Fruit fly (Drosophila melanogaster): ENCODE measurements around the gene LIMK1.

The LIMK1 gene

DNA sequence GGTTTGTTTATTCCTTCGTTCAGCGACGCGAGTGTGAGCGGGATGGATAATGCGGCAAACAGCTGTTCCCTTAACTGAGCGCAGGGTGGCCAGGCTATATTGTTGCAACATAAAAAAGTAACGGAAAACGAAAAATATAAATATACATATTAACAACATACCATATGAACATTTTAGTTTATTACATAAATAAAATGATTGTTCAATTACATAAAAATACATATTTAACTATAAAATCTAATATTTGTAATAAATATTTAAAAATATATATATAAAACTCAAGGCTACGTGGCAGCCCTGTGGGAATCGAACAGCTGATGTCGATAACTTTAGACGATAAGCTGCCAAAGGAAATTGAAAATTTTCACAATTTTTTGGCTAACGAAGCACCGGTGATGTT lies 37.6 kb upstream of the LIMK1 start, which contains the start of the genes Aven and CG2540 (continued):
- peak; percentile 64 for TF ChIP-seq net (GFP tag; optimal IDR thresholded peaks at IDR 0.05)
- TF ChIP-seq Hr38 (GFP tag; optimal IDR thresholded peaks at IDR 0.05): no peak
- TF ChIP-seq Eip78C (GFP tag): peak; percentile 86
- TF ChIP-seq fd59A (GFP tag; optimal IDR thresholded peaks at IDR 0.05): peak; percentile 39
- TF ChIP-seq CG9139 (GFP tag; optimal IDR thresholded peaks at IDR 0.05): peak; percentile 61
- peak; percentile 54 for TF ChIP-seq CG7368 (GFP tag; optimal IDR thresholded peaks at IDR 0.05)
- peak; percentile 77 for TF ChIP-seq CG6276 (GFP tag; optimal IDR thresholded peaks at IDR 0.05)
- no peak for TF ChIP-seq fd85E (GFP tag; optimal IDR thresholded peaks at IDR 0.05)
- peak; percentile 56 for TF ChIP-seq fkh (GFP tag; optimal IDR thresholded peaks at IDR 0.05)
- peak; percentile 76 for TF ChIP-seq CG34406 (GFP tag; optimal IDR thresholded peaks at IDR 0.05)
- TF ChIP-seq Gug (GFP tag; IDR thresholded peaks at IDR 0.05): no peak
- TF ChIP-seq Ets21C (GFP tag; optimal IDR thresholded peaks at IDR 0.05): no peak
- TF ChIP-seq Sox102F (GFP tag; optimal IDR thresholded peaks at IDR 0.05): peak; percentile 63
- TF ChIP-seq CG10631 (GFP tag; optimal IDR thresholded peaks at IDR 0.05): peak; percentile 72
- peak; percentile 43 for TF ChIP-seq Sox14 (GFP tag; optimal IDR thresholded peaks at IDR 0.05)
- peak; percentile 49 for TF ChIP-seq Eip75B (GFP tag; optimal IDR thresholded peaks at IDR 0.05)
- peak; percentile 59 for TF ChIP-seq Met (GFP tag; optimal IDR thresholded peaks at IDR 0.05)
- peak; percentile 69 for TF ChIP-seq CG4318 (GFP tag; optimal IDR thresholded peaks at IDR 0.05)
- peak; percentile 27 for TF ChIP-seq CG1621 (tag; optimal IDR thresholded peaks at IDR 0.05)
- peak; percentile 52 for TF ChIP-seq Hr4 (GFP tag; optimal IDR thresholded peaks at IDR 0.05)
- TF ChIP-seq salr (GFP tag; optimal IDR thresholded peaks at IDR 0.05): peak in 1 of 2 experiments; percentile 52
- TF ChIP-seq CG11762 (GFP tag; optimal IDR thresholded peaks at IDR 0.05; ENCODE audit: insufficient read depth): peak; percentile 36
- peak; percentile 68 for TF ChIP-seq CG6792 (GFP tag; optimal IDR thresholded peaks at IDR 0.05)
- TF ChIP-seq CG16779 (tag; optimal IDR thresholded peaks at IDR 0.05): peak; percentile 61
- TF ChIP-seq CG6163 (GFP tag; IDR thresholded peaks at IDR 0.05): 0 out of 3 replicates have a peak, but pooled peaks have one; percentile 39
- peak; percentile 49 for TF ChIP-seq Lpt (GFP tag; optimal IDR thresholded peaks at IDR 0.05)
- peak; percentile 77 for TF ChIP-seq Ets96B (tag; optimal IDR thresholded peaks at IDR 0.05)
- TF ChIP-seq CG8319 (GFP tag; optimal IDR thresholded peaks at IDR 0.05): peak; percentile 50
- peak; percentile 76 for TF ChIP-seq CG8119 (GFP tag; IDR thresholded peaks at IDR 0.05)

DNA sequence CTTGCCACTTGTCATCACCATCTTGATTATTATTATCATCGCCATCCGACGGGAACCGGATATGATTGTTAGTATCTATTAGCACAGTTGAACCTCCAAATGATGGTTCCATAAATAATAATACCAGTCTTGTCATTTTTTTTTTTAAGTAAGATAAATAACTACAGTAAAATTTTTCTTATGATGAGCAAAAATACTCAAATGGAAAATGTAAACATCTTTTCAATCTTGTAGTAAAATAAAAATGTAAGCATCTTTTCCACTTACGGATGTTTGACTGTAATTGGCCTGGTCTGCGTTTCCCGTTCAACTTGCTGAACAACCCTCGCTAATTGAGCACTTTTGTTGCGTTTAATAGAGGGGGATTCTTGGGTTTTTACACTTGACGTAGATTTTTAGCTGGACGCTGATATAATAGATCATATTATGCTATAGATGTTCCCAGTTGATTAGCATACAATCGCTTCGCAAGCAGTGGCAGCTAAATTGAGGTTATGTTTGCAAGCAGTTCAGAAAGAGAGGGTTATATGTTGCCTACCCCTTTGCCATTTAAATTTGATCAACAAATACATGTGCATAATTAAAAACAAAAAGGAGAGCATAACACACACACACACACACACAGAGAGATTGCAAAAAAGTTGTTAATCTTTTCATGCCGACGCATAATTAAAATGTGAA lies 33.7 kb upstream of the LIMK1 start:
- TF ChIP-seq Eip78C (GFP tag): peak; percentile 49
- TF ChIP-seq CG10669 (GFP tag; optimal IDR thresholded peaks at IDR 0.05): no peak

DNA sequence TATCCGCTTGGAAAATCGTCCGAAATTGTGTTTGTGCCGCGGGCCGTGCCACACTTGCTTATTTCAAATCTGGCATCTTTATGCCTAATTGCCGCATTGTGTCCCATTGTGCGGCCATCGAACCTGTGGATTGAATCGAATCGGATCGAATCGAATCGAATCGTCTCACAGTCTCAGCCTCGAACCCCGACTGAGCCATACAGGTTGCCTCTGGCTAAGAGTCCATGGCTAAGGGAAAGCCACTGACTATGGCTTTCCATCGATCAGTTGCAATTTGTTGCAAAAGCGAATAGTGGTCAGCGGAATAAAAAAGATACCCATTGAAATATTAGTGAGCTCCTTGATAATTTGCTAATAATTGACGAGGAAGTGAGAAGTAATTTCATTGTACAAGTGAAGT lies 32.0 kb upstream of the LIMK1 start, which contains the start of gene CG15728:
Gene CG15728, plus strand, starts transcription at position 301 of the 400 bp plus-strand sequence.
- TF ChIP-seq CG10669 (GFP tag; optimal IDR thresholded peaks at IDR 0.05) (no peak), CG15336 (GFP tag; IDR thresholded peaks at IDR 0.05) (no peak), Met (GFP tag; optimal IDR thresholded peaks at IDR 0.05) (no peak), CG34406 (GFP tag; optimal IDR thresholded peaks at IDR 0.05) (no peak), Eip75B (GFP tag; optimal IDR thresholded peaks at IDR 0.05) (no peak), CG6163 (GFP tag; IDR thresholded peaks at IDR 0.05) (no peak), CG3919 (GFP tag; optimal IDR thresholded peaks at IDR 0.05) (no peak), CG8119 (GFP tag; IDR thresholded peaks at IDR 0.05) (no peak), achi (GFP tag; optimal IDR thresholded peaks at IDR 0.05) (no peak), svp (GFP tag) (no peak), fkh (GFP tag; optimal IDR thresholded peaks at IDR 0.05) (no peak), Lpt (GFP tag; optimal IDR thresholded peaks at IDR 0.05) (no peak), pdm3 (GFP tag; optimal IDR thresholded peaks at IDR 0.05) (no peak), acj6 (GFP tag; optimal IDR thresholded peaks at IDR 0.05) (no peak), Eip93F (GFP tag; optimal IDR thresholded peaks at IDR 0.05) (no peak), topi (GFP tag; optimal IDR thresholded peaks at IDR 0.05) (no peak), CG6808 (GFP tag; optimal IDR thresholded peaks at IDR 0.05) (no peak), Eip78C (GFP tag) (no peak)

Measured in whole organism, prepupa.